Worm (Caenorhabditis elegans): ENCODE measurements around the gene rev-3.

Gene rev-3

DNA sequence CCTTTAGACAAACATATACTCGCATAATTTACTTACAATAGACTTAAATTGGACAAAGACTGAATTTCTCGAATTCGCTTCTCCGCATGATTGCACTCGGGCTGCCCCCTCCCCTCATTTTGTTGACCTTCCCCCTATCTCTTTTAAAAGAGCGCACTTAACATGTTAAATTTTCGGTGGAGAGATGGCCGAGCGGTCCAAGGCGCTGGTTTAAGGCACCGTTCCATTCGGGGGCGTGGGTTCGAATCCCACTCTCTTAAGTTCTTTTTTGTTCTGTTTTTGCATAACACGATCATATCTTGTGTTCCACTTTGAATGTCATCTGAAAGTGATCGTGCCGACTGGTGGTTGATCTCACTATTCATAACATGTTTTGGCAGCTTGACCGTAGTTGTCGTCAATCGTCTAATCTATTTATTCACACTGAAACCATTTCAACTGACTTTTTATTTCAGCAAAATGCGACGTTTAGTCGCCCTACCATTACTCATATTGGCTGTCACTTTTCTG lies 20.7 kb downstream of the rev-3 start, which contains the start of gene cutl-23:
Gene cutl-23 (plus strand): TSS at position 460 of the 510 bp plus-strand sequence.
- TF ChIP-seq Y48G9A.11 (GFP tag; IDR thresholded peaks at IDR 0.05) = peak; percentile 77
- peak; percentile 24; the same call in 1 of the 2 replicates for TF ChIP-seq dmd-6 (GFP tag; IDR thresholded peaks at IDR 0.05)
- TF ChIP-seq daf-16 (GFP tag; optimal IDR thresholded peaks at IDR 0.05) = peak in 1 of 2 experiments; percentile 34
- no peak for TF ChIP-seq daf-16 (tag; optimal IDR thresholded peaks at IDR 0.05)
- peak; percentile 50 for TF ChIP-seq rbr-2 (tag; optimal IDR thresholded peaks at IDR 0.05)
- TF ChIP-seq T26A8.4 (GFP tag; IDR thresholded peaks at IDR 0.05) = peak; percentile 60; the same call in 1 of the 2 replicates
- no peak for TF ChIP-seq lin-13 (GFP tag; optimal IDR thresholded peaks at IDR 0.05)
- peak; percentile 58; the same call in 1 of the 2 replicates for TF ChIP-seq daf-19 (GFP tag; conservative IDR thresholded peaks at IDR 0.05)
- peak; percentile 49; the same call in 1 of the 2 replicates for TF ChIP-seq hmg-1.1 (GFP tag; IDR thresholded peaks at IDR 0.05)
- peak in 1 of 2 experiments; percentile 10 for TF ChIP-seq hif-1 (tag; optimal IDR thresholded peaks at IDR 0.05)
- TF ChIP-seq Y5F2A.4 (GFP tag; optimal IDR thresholded peaks at IDR 0.05) = peak; percentile 35
- TF ChIP-seq dmd-9 (GFP tag; IDR thresholded peaks at IDR 0.05) = 0 out of 2 replicates have a peak, but pooled peaks have one; percentile 41
- peak; percentile 80; the same call in 1 of the 2 replicates for TF ChIP-seq F26F4.8 (GFP tag; conservative IDR thresholded peaks at IDR 0.05)
- TF ChIP-seq ztf-7 (tag; optimal IDR thresholded peaks at IDR 0.05) = no peak
- TF ChIP-seq arid-1 (GFP tag; conservative IDR thresholded peaks at IDR 0.05) = peak; percentile 61; the same call in 1 of the 2 replicates
- TF ChIP-seq ceh-20 (GFP tag; IDR thresholded peaks at IDR 0.05) = 0 out of 2 replicates have a peak, but pooled peaks have one; percentile 30
- peak; percentile 65 for TF ChIP-seq snpc-1.2 (GFP tag; IDR thresholded peaks at IDR 0.05)
- TF ChIP-seq lir-3 (tag; optimal IDR thresholded peaks at IDR 0.05) = peak; percentile 69
- no peak for TF ChIP-seq lin-38 (GFP tag; IDR thresholded peaks at IDR 0.05)
- peak; percentile 61; the same call in 1 of the 2 replicates for TF ChIP-seq ceh-44 (GFP tag; IDR thresholded peaks at IDR 0.05)
- peak; percentile 68 for TF ChIP-seq madf-9 (GFP tag; conservative IDR thresholded peaks at IDR 0.05)
- TF ChIP-seq F44E2.7 (GFP tag; IDR thresholded peaks at IDR 0.05) = peak; percentile 59; the same call in 1 of the 2 replicates
- peak; percentile 51 for TF ChIP-seq mxl-3 (GFP tag; optimal IDR thresholded peaks at IDR 0.05)
- peak; percentile 77 for TF ChIP-seq mes-2 (tag; optimal IDR thresholded peaks at IDR 0.05; ENCODE audit: poor library complexity, severe bottlenecking)
- TF ChIP-seq Y105C5A.15 (GFP tag; IDR thresholded peaks at IDR 0.05) = 0 out of 2 replicates have a peak, but pooled peaks have one; percentile 54
- TF ChIP-seq hlh-11 (tag; optimal IDR thresholded peaks at IDR 0.05) = peak; percentile 19
- peak; percentile 81 for TF ChIP-seq dmd-8 (GFP tag; IDR thresholded peaks at IDR 0.05)
- TF ChIP-seq lim-7 (GFP tag; IDR thresholded peaks at IDR 0.05) = peak; percentile 86
- no peak for TF ChIP-seq F10B5.3 (tag; optimal IDR thresholded peaks at IDR 0.05)
- peak; percentile 71; the same call in 1 of the 2 replicates for TF ChIP-seq D1046.2 (GFP tag; IDR thresholded peaks at IDR 0.05)
- no peak for TF ChIP-seq nhr-28 (tag; optimal IDR thresholded peaks at IDR 0.05)
- no peak for TF ChIP-seq aha-1 (tag)
- peak; percentile 85 for TF ChIP-seq egl-43 (GFP tag; IDR thresholded peaks at IDR 0.05)
- peak; percentile 72 for TF ChIP-seq ctbp-1 (GFP tag; IDR thresholded peaks at IDR 0.05)
- TF ChIP-seq ztf-11 (tag; optimal IDR thresholded peaks at IDR 0.05) = no peak
- TF ChIP-seq spr-3 (GFP tag; optimal IDR thresholded peaks at IDR 0.05) = no peak
- 0 out of 2 replicates have a peak, but pooled peaks have one; percentile 29 for TF ChIP-seq lin-1 (GFP tag; IDR thresholded peaks at IDR 0.05)
- peak; percentile 83; the same call in 1 of the 2 replicates for TF ChIP-seq pha-4 (GFP tag; IDR thresholded peaks at IDR 0.05)
- no peak for TF ChIP-seq pha-4 (tag; optimal IDR thresholded peaks at IDR 0.05)
- TF ChIP-seq vab-7 (GFP tag; IDR thresholded peaks at IDR 0.05) = peak; percentile 86
- peak in 1 of 2 experiments; percentile 60; a peak in 1 of 4 replicates for TF ChIP-seq madf-5 (GFP tag; IDR thresholded peaks at IDR 0.05)
- TF ChIP-seq php-3 (GFP tag; IDR thresholded peaks at IDR 0.05) = no peak
- TF ChIP-seq nhr-11 (tag; optimal IDR thresholded peaks at IDR 0.05) = no peak
- peak; percentile 51 for TF ChIP-seq unc-130 (GFP tag; optimal IDR thresholded peaks at IDR 0.05)

All from whole organism, L4 larva.